Worm (Caenorhabditis elegans) whole organism, L4 larva: Measurements from ENCODE around the gene M116.5.
"Not testable (repeated sequence)": the region's sequence is repeated elsewhere in the genome, so short reads cannot be mapped to it uniquely, and the experiment has no call there.

Experiments
- D1046.2 ChIP-seq: fragments of 200-800 bp; sonication (Bioruptor generic); IDR thresholded peaks from 2 replicates; pipeline ENCODE4 v1.3.6; 2022; ENCODE audit warnings: missing genetic modification characterization, missing compliant biosample characterization
- F26F4.8 ChIP-seq: fragments of 200-800 bp; sonication (Bioruptor generic); conservative IDR thresholded peaks from 2 replicates; pipeline ENCODE4 v1.3.6; 2022; ENCODE audit warnings: missing genetic modification characterization, missing compliant biosample characterization
- F44E2.7 ChIP-seq: fragments of 200-800 bp; sonication (Bioruptor generic); IDR thresholded peaks from 2 replicates; pipeline ENCODE4 v2.1.2; 2022; ENCODE audit warnings: missing genetic modification characterization, missing compliant biosample characterization
- F49E8.2 ChIP-seq: sonication (generic microtip); optimal IDR thresholded peaks from 2 replicates; lab custom pipeline; 2016; ENCODE audit warnings: missing compliant biosample characterization, mild to moderate bottlenecking, missing genetic modification characterization, borderline replicate concordance
- Y105C5A.15 ChIP-seq: fragments of 200-800 bp; sonication (Bioruptor generic); IDR thresholded peaks from 2 replicates; pipeline ENCODE4 v1.3.6; 2022; ENCODE audit warnings: missing genetic modification characterization, missing compliant biosample characterization
- Y48G9A.11 ChIP-seq: fragments of 200-800 bp; sonication (Bioruptor generic); IDR thresholded peaks from 2 replicates; pipeline ENCODE4 v1.3.6; 2022; ENCODE audit warnings: missing genetic modification reagents, missing genetic modification characterization, missing compliant biosample characterization
- Y5F2A.4 ChIP-seq: fragments of 200-800 bp; sonication (Bioruptor generic); optimal IDR thresholded peaks from 2 replicates; lab custom pipeline; 2018; ENCODE audit warnings: mild to moderate bottlenecking, missing genetic modification characterization, missing compliant biosample characterization
- ZK337.2 ChIP-seq: fragments of 200-800 bp; sonication (Bioruptor generic); IDR thresholded peaks from 2 replicates; pipeline ENCODE4 v1.3.6; 2022; ENCODE audit warnings: missing genetic modification reagents, missing genetic modification characterization, missing compliant biosample characterization
- aha-1 ChIP-seq: fragments of 150-350 bp; peaks from one replicate; lab custom pipeline; 2014; ENCODE audit warnings: missing biosample characterization, missing genetic modification characterization
- aly-2 ChIP-seq: sonication (generic microtip); optimal IDR thresholded peaks from 2 replicates; lab custom pipeline; 2018; ENCODE audit warnings: missing biosample characterization, missing genetic modification characterization
- arid-1 ChIP-seq: fragments of 200-800 bp; sonication (Bioruptor generic); conservative IDR thresholded peaks from 2 replicates; pipeline ENCODE4 v1.3.6; 2022; ENCODE audit warnings: missing genetic modification reagents, missing genetic modification characterization, missing compliant biosample characterization
- ceh-44 ChIP-seq: fragments of 200-800 bp; sonication (Bioruptor generic); IDR thresholded peaks from 2 replicates; pipeline ENCODE4 v1.3.6; 2022; ENCODE audit warnings: missing genetic modification reagents, missing genetic modification characterization, missing compliant biosample characterization
- ctbp-1 ChIP-seq: fragments of 200-800 bp; sonication (Bioruptor generic); IDR thresholded peaks from 2 replicates; pipeline ENCODE4 v1.3.6; 2022; ENCODE audit warnings: missing genetic modification reagents, missing genetic modification characterization, missing compliant biosample characterization
- daf-16 ChIP-seq, 3 experiments: sonication (generic microtip); optimal IDR thresholded peaks; 2 replicates each; lab custom pipeline; 2016 to 2017; ENCODE audit warnings: missing genetic modification characterization in 3 of 3, missing genetic modification reagents in 3 of 3, mild to moderate bottlenecking in 2 of 3, missing compliant biosample characterization in 2 of 3, missing biosample characterization in 1 of 3, moderate library complexity in 1 of 3
- dmd-6 ChIP-seq: fragments of 200-800 bp; sonication (Bioruptor generic); IDR thresholded peaks from 2 replicates; pipeline ENCODE4 v1.3.6; 2022; ENCODE audit warnings: missing genetic modification reagents, missing genetic modification characterization, missing compliant biosample characterization
- dmd-8 ChIP-seq: fragments of 200-800 bp; sonication (Bioruptor generic); IDR thresholded peaks from 2 replicates; pipeline ENCODE4 v1.3.6; 2022; ENCODE audit warnings: missing genetic modification characterization, missing compliant biosample characterization
- dmd-9 ChIP-seq: fragments of 200-800 bp; sonication (Bioruptor generic); IDR thresholded peaks from 2 replicates; pipeline ENCODE4 v1.3.6; 2022; ENCODE audit warnings: missing genetic modification reagents, missing genetic modification characterization, missing compliant biosample characterization
- dve-1 ChIP-seq: sonication (generic microtip); optimal IDR thresholded peaks from 2 replicates; lab custom pipeline; 2017; ENCODE audit warnings: antibody characterized with exemption, mild to moderate bottlenecking, missing genetic modification characterization, missing compliant biosample characterization; ENCODE audit not compliant: insufficient read depth
- egl-43 ChIP-seq: fragments of 200-800 bp; sonication (Bioruptor generic); IDR thresholded peaks from 2 replicates; pipeline ENCODE4 v1.3.6; 2022; ENCODE audit warnings: missing genetic modification reagents, missing genetic modification characterization, missing compliant biosample characterization
- hif-1 ChIP-seq, 2 experiments: sonication (generic microtip); optimal IDR thresholded peaks; 2 replicates each; lab custom pipeline; 2016 to 2017; ENCODE audit warnings: missing compliant biosample characterization in 2 of 2, missing genetic modification characterization in 2 of 2, missing genetic modification reagents in 2 of 2, missing genotype in 2 of 2, mild to moderate bottlenecking in 1 of 2
- jun-1 ChIP-seq: fragments of 150-350 bp; optimal IDR thresholded peaks from 2 replicates; lab custom pipeline; 2014; ENCODE audit warnings: missing biosample characterization, missing genetic modification reagents, missing genetic modification characterization
- lim-7 ChIP-seq: fragments of 200-800 bp; sonication (Bioruptor generic); IDR thresholded peaks from 2 replicates; pipeline ENCODE4 v1.3.6; 2022; ENCODE audit warnings: missing genetic modification characterization, missing compliant biosample characterization
- lin-1 ChIP-seq: fragments of 200-800 bp; sonication (Bioruptor generic); IDR thresholded peaks from 2 replicates; pipeline ENCODE4 v1.3.6; 2022; ENCODE audit warnings: missing genetic modification reagents, missing genetic modification characterization, missing compliant biosample characterization
- lin-38 ChIP-seq: fragments of 200-800 bp; sonication (Bioruptor generic); IDR thresholded peaks from 2 replicates; pipeline ENCODE4 v1.3.6; 2022; ENCODE audit warnings: missing genetic modification reagents, missing genetic modification characterization, missing compliant biosample characterization
- lin-39 ChIP-seq: fragments of 150-350 bp; optimal IDR thresholded peaks from 2 replicates; lab custom pipeline; 2014; ENCODE audit warnings: missing biosample characterization, missing genetic modification reagents, missing genetic modification characterization
- madf-5 ChIP-seq, 2 experiments: fragments of 200-800 bp; sonication (Bioruptor generic); IDR thresholded peaks; 2 replicates each; pipeline ENCODE4 v1.3.6; 2022; ENCODE audit warnings: missing compliant biosample characterization in 2 of 2, missing genetic modification characterization in 2 of 2
- madf-9 ChIP-seq: fragments of 200-800 bp; sonication (Bioruptor generic); conservative IDR thresholded peaks from 2 replicates; pipeline ENCODE4 v1.3.6; 2022; ENCODE audit warnings: missing genetic modification reagents, missing genetic modification characterization, missing compliant biosample characterization
- mdt-29 ChIP-seq: fragments of 200-800 bp; sonication (Bioruptor generic); IDR thresholded peaks from 2 replicates; pipeline ENCODE4 v1.3.6; 2022; ENCODE audit warnings: missing genetic modification reagents, missing genetic modification characterization, missing compliant biosample characterization
- nhr-102 ChIP-seq: sonication (generic microtip); optimal IDR thresholded peaks from 2 replicates; lab custom pipeline; 2016; ENCODE audit warnings: mild to moderate bottlenecking, missing genetic modification characterization, moderate library complexity, missing compliant biosample characterization
- nhr-237 ChIP-seq: sonication (generic microtip); optimal IDR thresholded peaks from 2 replicates; lab custom pipeline; 2017; ENCODE audit warnings: missing biosample characterization, missing genetic modification characterization
- nhr-41 ChIP-seq: fragments of 200-800 bp; sonication (Bioruptor generic); IDR thresholded peaks from 2 replicates; pipeline ENCODE4 v1.3.6; 2022; ENCODE audit warnings: missing genetic modification reagents, missing genetic modification characterization, missing compliant biosample characterization
- nhr-42 ChIP-seq: fragments of 200-800 bp; sonication (Bioruptor generic); IDR thresholded peaks from 2 replicates; pipeline ENCODE4 v1.3.6; 2022; ENCODE audit warnings: missing genetic modification characterization, missing compliant biosample characterization
- nhr-48 ChIP-seq: sonication (generic microtip); optimal IDR thresholded peaks from 2 replicates; lab custom pipeline; 2016; ENCODE audit warnings: mild to moderate bottlenecking, missing genetic modification characterization, missing compliant biosample characterization
- pha-4 ChIP-seq, 2 experiments: fragments of 150-350 bp in 1 of 2; fragments of 200-800 bp in 1 of 2; sonication (Bioruptor generic) in 1 of 2; IDR thresholded peaks in 1 of 2; optimal IDR thresholded peaks in 1 of 2; 2 replicates each; pipeline versions ENCODE4 v1.3.6 to Lab custom; 2014 to 2022; ENCODE audit warnings: missing genetic modification characterization in 2 of 2, missing genetic modification reagents in 2 of 2, missing biosample characterization in 1 of 2, missing compliant biosample characterization in 1 of 2
- saeg-2 ChIP-seq: fragments of 200-800 bp; sonication (Bioruptor generic); IDR thresholded peaks from 2 replicates; pipeline ENCODE4 v1.3.6; 2022; ENCODE audit warnings: missing genetic modification reagents, missing genetic modification characterization, missing compliant biosample characterization
- set-16 ChIP-seq: fragments of 200-800 bp; sonication (Bioruptor generic); IDR thresholded peaks from 2 replicates; pipeline ENCODE4 v1.3.6; 2022; ENCODE audit warnings: missing genetic modification reagents, missing genetic modification characterization, missing compliant biosample characterization
- skn-1 ChIP-seq: fragments of 150-350 bp; optimal IDR thresholded peaks from 2 replicates; lab custom pipeline; 2014; ENCODE audit warnings: missing biosample characterization, missing genetic modification characterization
- snpc-1.2 ChIP-seq: fragments of 200-800 bp; sonication (Bioruptor generic); IDR thresholded peaks from 2 replicates; pipeline ENCODE4 v1.3.6; 2022; ENCODE audit warnings: missing genetic modification reagents, missing genetic modification characterization, missing compliant biosample characterization
- tra-1 ChIP-seq: fragments of 200-800 bp; sonication (Bioruptor generic); IDR thresholded peaks from 2 replicates; pipeline ENCODE4 v1.3.6; 2022; ENCODE audit warnings: missing genetic modification reagents, missing genetic modification characterization, missing compliant biosample characterization
- vab-7 ChIP-seq: fragments of 200-800 bp; sonication (Bioruptor generic); IDR thresholded peaks from 2 replicates; pipeline ENCODE4 v1.3.6; 2022; ENCODE audit warnings: missing genetic modification reagents, missing genetic modification characterization, missing compliant biosample characterization
- zfp-2 ChIP-seq: sonication (generic microtip); optimal IDR thresholded peaks from 2 replicates; lab custom pipeline; 2016; ENCODE audit warnings: mild to moderate bottlenecking, missing genetic modification characterization, missing compliant biosample characterization
- zfp-3 ChIP-seq: fragments of 200-800 bp; sonication (Bioruptor generic); conservative IDR thresholded peaks from 2 replicates; pipeline ENCODE4 v1.3.6; 2022; ENCODE audit warnings: missing genetic modification reagents, missing genetic modification characterization, missing compliant biosample characterization
- ztf-7 ChIP-seq: fragments of 150-350 bp; optimal IDR thresholded peaks from 2 replicates; lab custom pipeline; 2014; ENCODE audit warnings: missing biosample characterization, missing genetic modification characterization

The M116.5 gene

ce11 chrIV:8428492-8428891 is 7.6 kb upstream of the M116.5 start (continued):
- TF ChIP-seq set-16 (GFP tag; lab: Robert Waterston, UW) (no peak), D1046.2 (GFP tag; lab: Robert Waterston, UW) (no peak), aly-2 (tag; lab: Kevin White, UChicago) (no peak), nhr-48 (tag; lab: Kevin White, UChicago) (peak; percentile 78), nhr-102 (tag; lab: Kevin White, UChicago) (peak; percentile 91)

ce11 chrIV:8426537-8426936 is 5.7 kb upstream of the M116.5 start, which contains the start of the genes T26A8.3 and tmem-231:
TSS of gene T26A8.3 (minus strand) at chrIV:8426637.
TSS of gene tmem-231 (plus strand) at chrIV:8426785.
- TF ChIP-seq zfp-2 (no peak), daf-16 (GFP tag; optimal IDR thresholded peaks at IDR 0.05; lab: Kevin White, UChicago) (no peak), daf-16 (tag; optimal IDR thresholded peaks at IDR 0.05; lab: Kevin White, UChicago) (no peak), zfp-3 (GFP tag; lab: Robert Waterston, UW) (no peak), Y48G9A.11 (GFP tag; lab: Robert Waterston, UW) (no peak), hif-1 (tag; optimal IDR thresholded peaks at IDR 0.05; lab: Kevin White, UChicago) (no peak)
- TF ChIP-seq, all 104 proteins: peak for 0

DNA sequence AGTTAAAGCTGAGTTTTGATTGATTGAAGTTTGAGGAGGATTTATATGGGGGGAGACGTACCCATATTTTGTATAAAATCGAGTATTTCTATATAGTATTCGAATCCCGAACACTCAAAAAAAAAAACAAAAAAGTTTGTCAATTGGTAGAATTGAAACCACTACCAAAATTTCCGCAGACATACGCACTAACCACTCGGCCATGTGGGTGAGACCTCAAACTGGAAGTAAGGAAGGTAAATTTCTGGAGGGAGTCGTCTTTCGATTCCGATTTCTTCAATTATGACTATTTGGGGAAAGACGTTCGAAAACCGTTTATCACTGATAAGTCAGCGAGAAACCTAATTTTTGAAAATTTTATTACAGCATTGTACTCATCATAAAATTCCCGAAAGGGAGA is 8.3 kb downstream of the M116.5 start:
- 0 out of 2 replicates have a peak, but pooled peaks have one; percentile 20 for TF ChIP-seq saeg-2
- peak; percentile 78; the same call in 1 of the 2 replicates for TF ChIP-seq Y105C5A.15
- peak; percentile 66; the same call in 1 of the 2 replicates for TF ChIP-seq ceh-44 (GFP tag; lab: Robert Waterston, UW)
- peak; percentile 5 for TF ChIP-seq aha-1 (tag; lab: Kevin White, UChicago)
- TF ChIP-seq vab-7, result peak; percentile 71
- TF ChIP-seq Y48G9A.11 (GFP tag; lab: Robert Waterston, UW), result peak; percentile 50
- TF ChIP-seq F26F4.8 (GFP tag; lab: Robert Waterston, UW), result peak; percentile 90
- peak; percentile 67 for TF ChIP-seq nhr-41
- TF ChIP-seq madf-5 (GFP tag; IDR thresholded peaks at IDR 0.05; lab: Robert Waterston, UW), result 0 out of 4 replicates have a peak, but pooled peaks of 1 of the 2 experiments have one; percentile 58
- TF ChIP-seq tra-1 (GFP tag; lab: Robert Waterston, UW), result 0 out of 2 replicates have a peak, but pooled peaks have one; percentile 35
- TF ChIP-seq snpc-1.2 (GFP tag; lab: Robert Waterston, UW), result peak; percentile 72; the same call in 1 of the 2 replicates
- TF ChIP-seq lin-38 (GFP tag; lab: Robert Waterston, UW), result peak; percentile 71
- peak; percentile 63 for TF ChIP-seq lin-1
- peak; percentile 78 for TF ChIP-seq ZK337.2 (GFP tag; lab: Robert Waterston, UW)
- peak; percentile 81 for TF ChIP-seq arid-1 (GFP tag; lab: Robert Waterston, UW)
- TF ChIP-seq pha-4 (GFP tag; IDR thresholded peaks at IDR 0.05; lab: Robert Waterston, UW), result peak; percentile 80; the same call in 1 of the 2 replicates
- TF ChIP-seq pha-4 (tag; optimal IDR thresholded peaks at IDR 0.05; lab: Kevin White, UChicago), result not testable (repeated sequence)
- TF ChIP-seq mdt-29 (GFP tag; lab: Robert Waterston, UW), result peak; percentile 40; the same call in 1 of the 2 replicates
- TF ChIP-seq ctbp-1, result peak; percentile 69
- TF ChIP-seq egl-43 (GFP tag; lab: Robert Waterston, UW), result peak; percentile 86
- peak; percentile 88; the same call in 1 of the 2 replicates for TF ChIP-seq D1046.2 (GFP tag; lab: Robert Waterston, UW)
- TF ChIP-seq dmd-6 (GFP tag; lab: Robert Waterston, UW), result peak; percentile 36; the same call in 1 of the 2 replicates
- TF ChIP-seq F44E2.7 (GFP tag; lab: Robert Waterston, UW), result 0 out of 2 replicates have a peak, but pooled peaks have one; percentile 19
- peak; percentile 67 for TF ChIP-seq madf-9 (GFP tag; lab: Robert Waterston, UW)
- peak; percentile 92 for TF ChIP-seq lim-7 (GFP tag; lab: Robert Waterston, UW)
- TF ChIP-seq dmd-8, result peak; percentile 95

DNA sequence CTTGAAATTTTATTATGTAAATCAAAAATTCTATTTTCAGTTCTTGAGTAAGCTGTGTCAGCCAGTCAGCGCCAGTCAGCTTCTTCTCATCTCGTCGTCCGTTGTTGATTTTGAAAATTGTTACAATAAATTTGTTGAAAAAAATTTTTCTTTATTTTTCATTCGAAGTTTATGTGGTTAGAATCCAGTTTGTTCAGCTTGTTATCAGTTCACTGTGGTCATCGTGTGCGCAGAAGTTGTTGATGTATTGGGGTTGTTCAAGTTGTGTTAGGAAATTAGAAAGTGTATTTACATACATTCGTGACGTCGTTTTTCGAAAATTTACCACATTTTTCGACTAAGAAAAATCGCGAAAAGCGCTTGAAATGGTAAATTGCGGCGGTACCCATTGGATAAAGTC is 23.0 kb downstream of the M116.5 start:
- TF ChIP-seq lin-38 (GFP tag; lab: Robert Waterston, UW) (no peak), dve-1 (tag; lab: Kevin White, UChicago) (no peak), dmd-9 (GFP tag; lab: Robert Waterston, UW) (no peak), ztf-7 (tag; lab: Kevin White, UChicago) (no peak), jun-1 (no peak), aha-1 (tag; lab: Kevin White, UChicago) (no peak), lin-39 (tag; lab: Kevin White, UChicago) (no peak), dmd-8 (no peak), nhr-237 (tag; lab: Kevin White, UChicago) (no peak), nhr-42 (no peak), skn-1 (no peak), pha-4 (GFP tag; IDR thresholded peaks at IDR 0.05; lab: Robert Waterston, UW) (no peak), pha-4 (tag; optimal IDR thresholded peaks at IDR 0.05; lab: Kevin White, UChicago) (no peak), F49E8.2 (tag; lab: Kevin White, UChicago) (no peak), arid-1 (GFP tag; lab: Robert Waterston, UW) (no peak), Y5F2A.4 (GFP tag; lab: Kevin White, UChicago) (no peak)
